Fruit fly (Drosophila melanogaster) whole organism: ENCODE data around the gene CG3552.

Experiments used
- CG8478 ChIP-seq: fragments of >200 bp; optimal IDR thresholded peaks from 2 replicates; lab custom pipeline; 2018; ENCODE audit warnings: inconsistent platforms
- Dll ChIP-seq: fragments of >200 bp; optimal IDR thresholded peaks from 2 replicates; lab custom pipeline; 2017
- EcR ChIP-seq, 2 experiments: fragments of >200 bp; optimal IDR thresholded peaks; 2 replicates each; lab custom pipeline; 2017; ENCODE audit warnings: missing biosample characterization in 2 of 2, missing genetic modification characterization in 2 of 2, missing genetic modification reagents in 2 of 2
- pan ChIP-seq: fragments of >200 bp; optimal IDR thresholded peaks from 2 replicates; lab custom pipeline; 2017
- psq ChIP-seq: fragments of >200 bp; optimal IDR thresholded peaks from 2 replicates; lab custom pipeline; 2017
- usp ChIP-seq: fragments of >200 bp; optimal IDR thresholded peaks from 2 replicates; lab custom pipeline; 2017; ENCODE audit warnings: missing biosample characterization, missing genetic modification characterization, mixed read lengths

The CG3552 gene

DNA sequence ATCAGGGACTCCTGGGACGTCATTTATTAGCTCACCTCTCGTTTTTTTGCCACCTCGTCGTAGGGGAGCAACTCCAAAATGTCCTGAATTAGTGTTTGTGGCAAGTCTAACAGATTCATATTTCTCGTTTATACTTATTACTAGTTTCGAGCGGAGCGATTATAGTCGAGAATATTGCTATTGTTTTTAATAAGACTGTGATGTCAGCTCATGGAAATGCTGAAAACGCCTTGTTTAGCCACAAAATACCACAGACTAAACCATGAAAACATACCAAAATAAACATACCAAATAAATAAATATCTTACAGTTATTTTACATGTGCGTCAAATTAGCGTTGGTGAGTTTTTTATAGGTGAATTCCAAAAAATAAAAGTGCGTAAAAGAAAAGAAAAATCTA is 31.5 kb downstream of the CG3552 start, which contains the start of gene pall:
Gene pall (minus strand): TSS at position 205 of the 400 bp plus-strand sequence.
- TF ChIP-seq CG8478 (lab: Kevin White, UChicago) (no peak), Dll (lab: Kevin White, UChicago) (no peak), EcR (GFP tag; optimal IDR thresholded peaks at IDR 0.05; lab: Kevin White, UChicago) (no peak), usp (GFP tag; lab: Kevin White, UChicago) (no peak), pan (lab: Kevin White, UChicago) (no peak), psq (lab: Kevin White, UChicago) (no peak)

- no peak for TF ChIP-seq psq (lab: Kevin White, UChicago)
- no peak for TF ChIP-seq pan (lab: Kevin White, UChicago)
- TF ChIP-seq usp (GFP tag; lab: Kevin White, UChicago) = no peak
- no peak for TF ChIP-seq CG8478 (lab: Kevin White, UChicago)
- TF ChIP-seq Dll (lab: Kevin White, UChicago) = no peak
- TF ChIP-seq EcR (GFP tag; optimal IDR thresholded peaks at IDR 0.05; lab: Kevin White, UChicago) = no peak
Observed at dm6 chr3L:9489133-9489532, 33.0 kb downstream of the CG3552 start, which contains the start of gene CG32036. CG32036 (minus strand) TSS chr3L:9489233.

- TF ChIP-seq EcR (GFP tag; optimal IDR thresholded peaks at IDR 0.05; lab: Kevin White, UChicago) = no peak
- no peak for TF ChIP-seq usp (GFP tag; lab: Kevin White, UChicago)
- no peak for TF ChIP-seq Dll (lab: Kevin White, UChicago)
- no peak for TF ChIP-seq pan (lab: Kevin White, UChicago)
- no peak for TF ChIP-seq CG8478 (lab: Kevin White, UChicago)
- no peak for TF ChIP-seq psq (lab: Kevin White, UChicago)
Observed at dm6 chr3L:9489627-9490026, 33.5 kb downstream of the CG3552 start.

DNA sequence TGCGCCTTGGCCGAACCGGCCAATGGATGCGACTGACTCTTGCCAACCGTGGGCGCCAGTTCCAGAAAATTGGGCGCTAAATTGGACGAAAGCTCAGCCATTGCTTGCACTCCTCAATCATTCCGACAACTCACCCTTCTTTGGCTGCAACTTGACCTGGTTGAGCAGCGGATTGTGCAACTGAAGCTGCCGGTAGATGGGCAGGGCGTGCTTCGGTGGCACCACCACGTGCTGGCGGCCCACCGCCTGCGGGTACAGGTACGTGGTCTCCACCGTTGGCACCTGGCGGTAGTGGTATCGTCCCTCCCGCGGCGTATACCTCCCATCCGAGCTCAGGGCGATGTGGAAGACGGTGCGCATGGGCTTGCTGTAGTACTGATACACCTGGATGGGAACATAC is 34.3 kb downstream of the CG3552 start:
- TF ChIP-seq EcR (GFP tag; optimal IDR thresholded peaks at IDR 0.05; lab: Kevin White, UChicago) = no peak
- TF ChIP-seq psq (lab: Kevin White, UChicago) = no peak
- TF ChIP-seq pan (lab: Kevin White, UChicago) = no peak
- no peak for TF ChIP-seq CG8478 (lab: Kevin White, UChicago)
- no peak for TF ChIP-seq usp (GFP tag; lab: Kevin White, UChicago)
- TF ChIP-seq Dll (lab: Kevin White, UChicago) = no peak

- TF ChIP-seq CG8478 (lab: Kevin White, UChicago) (no peak), usp (GFP tag; lab: Kevin White, UChicago) (no peak), EcR (GFP tag; optimal IDR thresholded peaks at IDR 0.05; lab: Kevin White, UChicago) (no peak), psq (lab: Kevin White, UChicago) (no peak), Dll (lab: Kevin White, UChicago) (no peak), pan (lab: Kevin White, UChicago) (no peak)
Observed at dm6 chr3L:9491331-9491730, 35.2 kb downstream of the CG3552 start.

DNA sequence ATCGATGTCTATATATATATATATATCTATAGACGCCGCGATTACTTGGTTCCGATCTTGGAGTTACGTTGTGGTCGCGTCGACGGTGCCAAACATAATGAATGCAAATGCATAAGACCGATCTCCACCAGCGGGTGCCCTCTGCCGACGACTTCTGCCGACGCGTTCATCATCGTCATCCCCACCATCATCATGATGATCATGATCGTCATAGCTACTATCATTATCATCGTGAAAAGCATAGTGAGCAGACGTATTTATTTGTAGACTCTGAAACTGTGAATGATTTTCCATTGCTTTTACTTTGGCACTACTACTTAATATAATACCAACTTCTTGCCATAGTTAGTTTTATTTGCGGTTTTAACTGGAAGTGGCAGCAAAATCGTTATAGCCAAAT is 36.0 kb downstream of the CG3552 start, which contains the start of gene CG32037:
Gene CG32037 (minus strand): TSS at position 101 of the 400 bp plus-strand sequence.
- TF ChIP-seq Dll (lab: Kevin White, UChicago) (no peak), usp (GFP tag; lab: Kevin White, UChicago) (no peak), EcR (GFP tag; optimal IDR thresholded peaks at IDR 0.05; lab: Kevin White, UChicago) (no peak), psq (lab: Kevin White, UChicago) (no peak), CG8478 (lab: Kevin White, UChicago) (no peak), pan (lab: Kevin White, UChicago) (no peak)

dm6 chr3L:9497249-9497648 is 41.1 kb downstream of the CG3552 start:
- TF ChIP-seq psq (lab: Kevin White, UChicago) = no peak
- no peak for TF ChIP-seq pan (lab: Kevin White, UChicago)
- TF ChIP-seq EcR (GFP tag; optimal IDR thresholded peaks at IDR 0.05; lab: Kevin White, UChicago) = no peak
- no peak for TF ChIP-seq CG8478 (lab: Kevin White, UChicago)
- TF ChIP-seq Dll (lab: Kevin White, UChicago) = no peak
- no peak for TF ChIP-seq usp (GFP tag; lab: Kevin White, UChicago)

DNA sequence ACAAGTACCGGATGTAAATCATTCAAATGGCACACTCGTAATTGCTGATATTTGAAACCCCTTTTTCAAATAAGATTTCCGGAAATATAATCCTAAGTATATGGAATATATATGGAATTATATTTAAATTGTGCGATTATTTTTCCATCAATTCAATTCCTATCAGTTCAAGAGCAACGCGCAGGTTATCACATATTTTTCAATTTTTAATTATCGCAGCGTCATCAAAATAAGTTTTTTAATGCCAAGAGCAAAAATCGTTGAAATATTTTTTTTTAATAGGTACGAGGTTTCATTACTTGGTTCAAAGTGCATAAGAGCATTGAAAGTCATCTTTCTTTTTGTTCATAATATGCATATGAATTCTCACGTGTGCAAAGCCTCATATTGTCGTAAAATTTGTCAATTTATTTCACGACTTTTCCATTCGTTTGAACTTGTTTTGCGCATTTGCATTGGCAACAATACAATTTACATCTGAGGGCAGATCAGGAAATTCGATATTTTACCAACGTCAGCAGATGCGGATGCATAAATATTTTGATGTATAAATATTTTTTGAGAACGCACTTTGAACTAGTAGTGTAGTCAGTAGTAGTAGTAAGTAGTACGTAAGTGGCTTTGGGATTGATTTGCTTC is 42.0 kb downstream of the CG3552 start:
- TF ChIP-seq EcR (GFP tag; optimal IDR thresholded peaks at IDR 0.05; lab: Kevin White, UChicago) (no peak), CG8478 (lab: Kevin White, UChicago) (no peak), psq (lab: Kevin White, UChicago) (no peak), pan (lab: Kevin White, UChicago) (no peak), Dll (lab: Kevin White, UChicago) (no peak), usp (GFP tag; lab: Kevin White, UChicago) (no peak)

- no peak for TF ChIP-seq EcR (GFP tag; optimal IDR thresholded peaks at IDR 0.05; lab: Kevin White, UChicago)
Observed at dm6 chr3L:9499919-9500807, 44.0 kb downstream of the CG3552 start.

- no peak for TF ChIP-seq EcR (GFP tag; optimal IDR thresholded peaks at IDR 0.05; lab: Kevin White, UChicago)
- no peak for TF ChIP-seq Dll (lab: Kevin White, UChicago)
- no peak for TF ChIP-seq CG8478 (lab: Kevin White, UChicago)
- TF ChIP-seq psq (lab: Kevin White, UChicago) = no peak
- TF ChIP-seq pan (lab: Kevin White, UChicago) = no peak
- TF ChIP-seq usp (GFP tag; lab: Kevin White, UChicago) = no peak
Observed at dm6 chr3L:9501298-9501697, 45.2 kb downstream of the CG3552 start.

- TF ChIP-seq psq (lab: Kevin White, UChicago) = no peak
- no peak for TF ChIP-seq usp (GFP tag; lab: Kevin White, UChicago)
- TF ChIP-seq Dll (lab: Kevin White, UChicago) = no peak
- TF ChIP-seq EcR (GFP tag; optimal IDR thresholded peaks at IDR 0.05; lab: Kevin White, UChicago) = no peak
- no peak for TF ChIP-seq CG8478 (lab: Kevin White, UChicago)
- no peak for TF ChIP-seq pan (lab: Kevin White, UChicago)
Observed at dm6 chr3L:9502294-9502693, 46.2 kb downstream of the CG3552 start.
